Worm (Caenorhabditis elegans) whole organism, young adult: ENCODE data around the gene act-3.
A peak's percentile ranks its signal among the peaks of the same experiment; 100 is the strongest.

ENCODE experiments used
- B0261.1 ChIP-seq: sonication (generic microtip); optimal IDR thresholded peaks from 2 replicates; lab custom pipeline; 2016; ENCODE audit warnings: mild to moderate bottlenecking, missing genetic modification characterization, moderate library complexity, missing compliant biosample characterization
- D2030.7 ChIP-seq: fragments of 200-800 bp; sonication (Bioruptor generic); IDR thresholded peaks from 2 replicates; pipeline ENCODE4 v1.3.6; 2022; ENCODE audit warnings: missing genetic modification reagents, missing genetic modification characterization, missing compliant biosample characterization
- F22D6.2 ChIP-seq: sonication (generic microtip); optimal IDR thresholded peaks from 2 replicates; lab custom pipeline; 2016; ENCODE audit warnings: mild to moderate bottlenecking, missing genetic modification characterization, missing compliant biosample characterization
- F33H1.4 ChIP-seq: fragments of 200-800 bp; sonication (Bioruptor generic); IDR thresholded peaks from 2 replicates; pipeline ENCODE4 v1.3.6; 2022; ENCODE audit warnings: missing genetic modification reagents, missing genetic modification characterization, missing compliant biosample characterization
- F37B4.10 ChIP-seq: fragments of 200-800 bp; sonication (Bioruptor generic); IDR thresholded peaks from 2 replicates; pipeline ENCODE4 v1.3.6; 2022; ENCODE audit warnings: missing genetic modification characterization, missing compliant biosample characterization
- F39B2.1 ChIP-seq: fragments of 200-800 bp; sonication (Bioruptor generic); IDR thresholded peaks from 2 replicates; pipeline ENCODE4 v1.3.6; 2022; ENCODE audit warnings: missing genetic modification reagents, missing genetic modification characterization, missing compliant biosample characterization
- K12H6.12 ChIP-seq: fragments of 200-800 bp; sonication (Bioruptor generic); optimal IDR thresholded peaks from 2 replicates; lab custom pipeline; 2018; ENCODE audit warnings: mild to moderate bottlenecking, missing genetic modification characterization, missing compliant biosample characterization
- T26A5.8 ChIP-seq: sonication (generic microtip); optimal IDR thresholded peaks from 2 replicates; lab custom pipeline; 2016; ENCODE audit warnings: missing genetic modification characterization, missing compliant biosample characterization
- Y56A3A.18 ChIP-seq: fragments of 200-800 bp; sonication (Bioruptor generic); IDR thresholded peaks from 2 replicates; pipeline ENCODE4 v1.3.6; 2022; ENCODE audit warnings: missing genetic modification reagents, missing genetic modification characterization, missing compliant biosample characterization
- Y95B8A.8 ChIP-seq: fragments of 200-800 bp; sonication (Bioruptor generic); IDR thresholded peaks from 2 replicates; pipeline ENCODE4 v1.3.6; 2022; ENCODE audit warnings: missing genetic modification reagents, missing genetic modification characterization, missing compliant biosample characterization
- aptf-3 ChIP-seq: fragments of 200-800 bp; sonication (Bioruptor generic); IDR thresholded peaks from 2 replicates; pipeline ENCODE4 v1.3.6; 2022; ENCODE audit warnings: missing genetic modification characterization, missing compliant biosample characterization
- atf-7 ChIP-seq: sonication (generic microtip); optimal IDR thresholded peaks from 2 replicates; lab custom pipeline; 2017; ENCODE audit warnings: mild to moderate bottlenecking, missing genetic modification characterization, missing compliant biosample characterization
- attf-3 ChIP-seq: fragments of 200-800 bp; sonication (Bioruptor generic); conservative IDR thresholded peaks from 2 replicates; pipeline ENCODE4 v1.3.6; 2022; ENCODE audit warnings: missing genetic modification reagents, missing genetic modification characterization, missing compliant biosample characterization
- ceh-27 ChIP-seq: fragments of 200-800 bp; sonication (Bioruptor generic); optimal IDR thresholded peaks from 2 replicates; lab custom pipeline; 2018; ENCODE audit warnings: mild to moderate bottlenecking, missing genetic modification characterization, moderate library complexity, missing compliant biosample characterization
- die-1 ChIP-seq: sonication (generic microtip); optimal IDR thresholded peaks from 2 replicates; lab custom pipeline; 2016; ENCODE audit warnings: missing genotype, mild to moderate bottlenecking, missing genetic modification characterization, missing compliant biosample characterization
- dpff-1 ChIP-seq: sonication (generic microtip); optimal IDR thresholded peaks from 2 replicates; lab custom pipeline; 2017; ENCODE audit warnings: mild to moderate bottlenecking, missing genetic modification characterization, missing compliant biosample characterization
- egl-18 ChIP-seq: fragments of 200-800 bp; sonication (Bioruptor generic); IDR thresholded peaks from 2 replicates; pipeline ENCODE4 v1.3.6; 2022; ENCODE audit warnings: missing genetic modification reagents, missing genetic modification characterization, missing compliant biosample characterization
- egrh-3 ChIP-seq: fragments of 200-800 bp; sonication (Bioruptor generic); IDR thresholded peaks from 2 replicates; pipeline ENCODE4 v1.3.6; 2022; ENCODE audit warnings: missing genetic modification reagents, missing genetic modification characterization, missing compliant biosample characterization
- ets-4 ChIP-seq: fragments of 200-800 bp; sonication (Bioruptor generic); optimal IDR thresholded peaks from 2 replicates; lab custom pipeline; 2018; ENCODE audit warnings: mild to moderate bottlenecking, missing genetic modification characterization, missing compliant biosample characterization
- fkh-3 ChIP-seq: sonication (generic microtip); optimal IDR thresholded peaks from 2 replicates; lab custom pipeline; 2016; ENCODE audit warnings: mild to moderate bottlenecking, missing genetic modification characterization, missing compliant biosample characterization
- him-1 ChIP-seq: sonication (generic microtip); optimal IDR thresholded peaks from 2 replicates; lab custom pipeline; 2016; ENCODE audit warnings: missing genotype, missing genetic modification reagents, missing genetic modification characterization, missing compliant biosample characterization
- hlh-12 ChIP-seq: sonication (generic microtip); optimal IDR thresholded peaks from 2 replicates; lab custom pipeline; 2016; ENCODE audit warnings: missing genetic modification characterization, missing compliant biosample characterization
- hrde-1 ChIP-seq: sonication (generic microtip); optimal IDR thresholded peaks from 2 replicates; lab custom pipeline; 2016; ENCODE audit warnings: missing genetic modification characterization, mild to moderate bottlenecking, missing compliant biosample characterization, moderate library complexity, missing genotype, missing genetic modification reagents, borderline replicate concordance
- lag-1 ChIP-seq: fragments of 200-800 bp; sonication (Bioruptor generic); IDR thresholded peaks from 2 replicates; pipeline ENCODE4 v1.3.6; 2022; ENCODE audit warnings: missing genetic modification reagents, missing genetic modification characterization, missing compliant biosample characterization
- let-526 ChIP-seq: fragments of 200-800 bp; sonication (Bioruptor generic); IDR thresholded peaks from 2 replicates; pipeline ENCODE4 v1.3.6; 2022; ENCODE audit warnings: missing genetic modification reagents, missing genetic modification characterization, missing compliant biosample characterization
- let-607 ChIP-seq, 2 experiments: fragments of 200-800 bp in 1 of 2; sonication (Bioruptor generic) in 1 of 2; sonication (generic microtip) in 1 of 2; optimal IDR thresholded peaks; 2 replicates each; lab custom pipeline; 2016 to 2018; ENCODE audit warnings: mild to moderate bottlenecking in 2 of 2, missing compliant biosample characterization in 2 of 2, missing genetic modification characterization in 2 of 2, moderate library complexity in 2 of 2, missing genotype in 1 of 2
- lin-26 ChIP-seq: fragments of 200-800 bp; sonication (Bioruptor generic); IDR thresholded peaks from 2 replicates; pipeline ENCODE4 v1.3.6; 2022; ENCODE audit warnings: missing genetic modification reagents, missing genetic modification characterization, missing compliant biosample characterization
- lin-35 ChIP-seq, 3 experiments: fragments of 150-350 bp in 2 of 3; sonication (generic microtip) in 1 of 3; optimal IDR thresholded peaks; 2 replicates each; lab custom pipeline; 2014 to 2018; ENCODE audit warnings: missing biosample characterization in 3 of 3, missing genetic modification characterization in 3 of 3, missing genetic modification reagents in 3 of 3
- lsl-1 ChIP-seq: fragments of 200-800 bp; sonication (Bioruptor generic); optimal IDR thresholded peaks from 2 replicates; lab custom pipeline; 2018; ENCODE audit warnings: mild to moderate bottlenecking, missing genetic modification characterization, moderate library complexity, missing compliant biosample characterization
- madf-6 ChIP-seq: fragments of 200-800 bp; sonication (Bioruptor generic); IDR thresholded peaks from 2 replicates; pipeline ENCODE4 v1.3.6; 2022; ENCODE audit warnings: missing genetic modification reagents, missing genetic modification characterization, missing compliant biosample characterization
- nfya-2 ChIP-seq: fragments of 200-800 bp; sonication (Bioruptor generic); IDR thresholded peaks from 2 replicates; pipeline ENCODE4 v1.3.6; 2022; ENCODE audit warnings: missing genetic modification reagents, missing genetic modification characterization, missing compliant biosample characterization
- nfyb-1 ChIP-seq: fragments of 200-800 bp; sonication (Bioruptor generic); IDR thresholded peaks from 2 replicates; pipeline ENCODE4 v1.3.6; 2022; ENCODE audit warnings: missing genetic modification reagents, missing genetic modification characterization, missing compliant biosample characterization
- nhr-179 ChIP-seq: sonication (generic microtip); optimal IDR thresholded peaks from 2 replicates; lab custom pipeline; 2016; ENCODE audit warnings: mild to moderate bottlenecking, missing genetic modification characterization, missing compliant biosample characterization
- nhr-80 ChIP-seq: sonication (generic microtip); optimal IDR thresholded peaks from 2 replicates; lab custom pipeline; 2016; ENCODE audit warnings: missing genetic modification characterization, missing compliant biosample characterization
- pbrm-1 ChIP-seq: fragments of 200-800 bp; sonication (Bioruptor generic); IDR thresholded peaks from 2 replicates; pipeline ENCODE4 v1.3.6; 2022; ENCODE audit warnings: missing genetic modification reagents, missing genetic modification characterization, missing compliant biosample characterization
- pha-4 ChIP-seq: fragments of 150-350 bp; sonication (generic microtip); optimal IDR thresholded peaks from 2 replicates; lab custom pipeline; 2014; ENCODE audit warnings: missing biosample characterization, missing genetic modification reagents, missing genetic modification characterization
- repo-1 ChIP-seq: sonication (generic microtip); optimal IDR thresholded peaks from 2 replicates; lab custom pipeline; 2017; ENCODE audit warnings: mild to moderate bottlenecking, missing genetic modification characterization, missing compliant biosample characterization
- sdz-38 ChIP-seq: sonication (generic microtip); optimal IDR thresholded peaks from 2 replicates; lab custom pipeline; 2016; ENCODE audit warnings: missing genotype, missing genetic modification characterization, missing compliant biosample characterization
- sea-2 ChIP-seq: fragments of 200-800 bp; sonication (Bioruptor generic); IDR thresholded peaks from 2 replicates; pipeline ENCODE4 v1.3.6; 2022; ENCODE audit warnings: missing genetic modification characterization, missing compliant biosample characterization
- snpc-1.1 ChIP-seq: sonication (generic microtip); optimal IDR thresholded peaks from 2 replicates; lab custom pipeline; 2017; ENCODE audit warnings: missing genetic modification characterization, mild to moderate bottlenecking, missing compliant biosample characterization, antibody characterized with exemption, moderate library complexity, missing genotype, missing genetic modification reagents; ENCODE audit not compliant: insufficient read depth
- snpc-1.3 ChIP-seq: sonication (generic microtip); optimal IDR thresholded peaks from 2 replicates; lab custom pipeline; 2017; ENCODE audit warnings: missing genetic modification characterization, mild to moderate bottlenecking, missing compliant biosample characterization, antibody characterized with exemption, moderate library complexity, missing genotype, missing genetic modification reagents; ENCODE audit not compliant: insufficient read depth
- somi-1 ChIP-seq: fragments of 200-800 bp; sonication (Bioruptor generic); optimal IDR thresholded peaks from 2 replicates; lab custom pipeline; 2018; ENCODE audit warnings: mild to moderate bottlenecking, missing genetic modification characterization, missing compliant biosample characterization
- unc-62 ChIP-seq: fragments of 150-350 bp; optimal IDR thresholded peaks from 2 replicates; lab custom pipeline; 2014; ENCODE audit warnings: missing biosample characterization, missing genetic modification reagents, missing genetic modification characterization
- xnd-1 ChIP-seq: sonication (generic microtip); optimal IDR thresholded peaks from 2 replicates; lab custom pipeline; 2016; ENCODE audit warnings: missing genotype, missing genetic modification reagents, missing genetic modification characterization, missing compliant biosample characterization
- zim-3 ChIP-seq: sonication (generic microtip); optimal IDR thresholded peaks from 2 replicates; lab custom pipeline; 2017; ENCODE audit warnings: mild to moderate bottlenecking, missing genetic modification characterization, moderate library complexity, missing compliant biosample characterization
- ztf-18 ChIP-seq: sonication (generic microtip); optimal IDR thresholded peaks from 2 replicates; lab custom pipeline; 2016; ENCODE audit warnings: missing genotype, mild to moderate bottlenecking, missing genetic modification characterization, missing compliant biosample characterization
- ztf-22 ChIP-seq: fragments of 200-800 bp; sonication (Bioruptor generic); optimal IDR thresholded peaks from 2 replicates; lab custom pipeline; 2018; ENCODE audit warnings: mild to moderate bottlenecking, missing genetic modification characterization, moderate library complexity, missing compliant biosample characterization
- ztf-25 ChIP-seq: fragments of 200-800 bp; sonication (Bioruptor generic); IDR thresholded peaks from 2 replicates; pipeline ENCODE4 v1.3.6; 2022; ENCODE audit warnings: missing genetic modification reagents, missing genetic modification characterization, missing compliant biosample characterization
- ztf-26 ChIP-seq: sonication (generic microtip); optimal IDR thresholded peaks from 2 replicates; lab custom pipeline; 2017; ENCODE audit warnings: missing genetic modification characterization, missing compliant biosample characterization
- ztf-28 ChIP-seq: fragments of 200-800 bp; sonication (Bioruptor generic); IDR thresholded peaks from 2 replicates; pipeline ENCODE4 v1.3.6; 2022; ENCODE audit warnings: missing genetic modification reagents, missing genetic modification characterization, missing compliant biosample characterization

Gene act-3

DNA sequence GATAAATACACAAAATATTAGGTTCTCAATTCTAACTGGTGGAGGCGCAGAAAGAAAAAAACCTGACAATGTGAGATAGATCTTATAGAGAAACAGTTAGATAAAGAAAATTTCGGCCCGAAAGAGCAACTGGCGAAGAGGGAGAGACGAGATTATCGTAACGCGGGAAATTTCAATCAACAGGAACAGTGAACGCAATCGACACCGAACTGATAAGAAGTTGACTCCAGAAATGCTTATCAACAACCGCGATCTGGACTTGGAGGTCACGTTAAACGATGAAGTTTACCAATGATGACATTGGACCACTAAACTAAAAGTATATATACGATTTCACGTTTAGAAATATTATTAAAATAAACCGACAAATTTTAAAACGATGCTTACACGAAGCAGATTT lies 2.1 kb upstream of the act-3 start (continued):
- TF ChIP-seq somi-1 (peak; percentile 12), egrh-3 (no peak), lin-26 (GFP tag; lab: Robert Waterston, UW) (peak; percentile 73; the same call in 1 of the 2 replicates), madf-6 (peak; percentile 86), fkh-3 (no peak), hrde-1 (peak; percentile 85), lag-1 (GFP tag; lab: Robert Waterston, UW) (no peak), nfyb-1 (GFP tag; lab: Robert Waterston, UW) (peak; percentile 84), Y56A3A.18 (peak; percentile 88), sea-2 (GFP tag; lab: Robert Waterston, UW) (no peak), atf-7 (peak; percentile 70), lsl-1 (GFP tag; lab: Kevin White, UChicago) (peak; percentile 48), repo-1 (tag; lab: Kevin White, UChicago) (peak; percentile 64), ztf-18 (no peak), ztf-22 (GFP tag; lab: Kevin White, UChicago) (no peak), zim-3 (tag; lab: Kevin White, UChicago) (peak; percentile 47), nhr-80 (tag; lab: Kevin White, UChicago) (peak; percentile 20), unc-62 (GFP tag; lab: Kevin White, UChicago) (no peak), egl-18 (GFP tag; lab: Robert Waterston, UW) (0 out of 2 replicates have a peak, but pooled peaks have one; percentile 2), nhr-179 (tag; lab: Kevin White, UChicago) (peak; percentile 2), F33H1.4 (GFP tag; lab: Robert Waterston, UW) (peak; percentile 24), F39B2.1 (peak; percentile 87), die-1 (tag; lab: Kevin White, UChicago) (peak; percentile 67), him-1 (peak; percentile 67), aptf-3 (GFP tag; lab: Robert Waterston, UW) (peak; percentile 90), let-526 (GFP tag; lab: Robert Waterston, UW) (0 out of 2 replicates have a peak, but pooled peaks have one; percentile 7), pbrm-1 (GFP tag; lab: Robert Waterston, UW) (peak; percentile 79), hlh-12 (tag; lab: Kevin White, UChicago) (no peak), sdz-38 (tag; lab: Kevin White, UChicago) (no peak), ztf-28 (GFP tag; lab: Robert Waterston, UW) (no peak), F37B4.10 (GFP tag; lab: Robert Waterston, UW) (no peak), ceh-27 (GFP tag; lab: Kevin White, UChicago) (peak; percentile 68), lin-35 (GFP tag; optimal IDR thresholded peaks at IDR 0.05; lab: Kevin White, UChicago) (peak in 1 of 3 experiments; percentile 81), T26A5.8 (peak; percentile 73), snpc-1.1 (no peak), ztf-25 (GFP tag; lab: Robert Waterston, UW) (no peak)

DNA sequence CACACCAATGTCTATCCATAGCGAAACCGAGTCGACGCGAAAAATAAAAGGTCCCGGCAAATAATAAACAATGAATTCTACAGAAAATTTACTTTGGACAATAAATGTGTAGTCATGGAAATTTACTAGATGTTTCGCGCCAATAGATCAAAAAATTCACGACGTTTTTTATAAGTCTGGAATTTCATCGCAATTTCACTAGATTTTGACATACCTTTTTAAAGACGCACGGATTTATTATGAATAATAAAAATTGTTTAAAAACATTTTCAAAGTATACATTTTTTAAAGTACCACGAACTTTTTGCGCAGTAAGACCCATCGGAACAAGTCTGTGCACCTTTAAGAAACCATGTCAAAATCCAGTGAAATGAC lies 1.7 kb upstream of the act-3 start:
- peak; percentile 11 for TF ChIP-seq ztf-26 (tag; lab: Kevin White, UChicago)
- TF ChIP-seq xnd-1 (tag; lab: Kevin White, UChicago) = peak; percentile 76
- TF ChIP-seq ztf-18 = no peak
- peak in 1 of 3 experiments; percentile 16 for TF ChIP-seq lin-35 (GFP tag; optimal IDR thresholded peaks at IDR 0.05; lab: Kevin White, UChicago)
- TF ChIP-seq ets-4 = no peak
- peak; percentile 6 for TF ChIP-seq snpc-1.3 (tag; lab: Kevin White, UChicago)
- no peak for TF ChIP-seq pha-4
- TF ChIP-seq let-607 (tag; optimal IDR thresholded peaks at IDR 0.05; lab: Kevin White, UChicago) = no peak
- TF ChIP-seq Y95B8A.8 (GFP tag; lab: Robert Waterston, UW) = no peak
- no peak for TF ChIP-seq D2030.7 (GFP tag; lab: Robert Waterston, UW)
- no peak for TF ChIP-seq B0261.1 (tag; lab: Kevin White, UChicago)
- peak; percentile 87 for TF ChIP-seq madf-6
- TF ChIP-seq K12H6.12 (tag; lab: Kevin White, UChicago) = no peak
- TF ChIP-seq attf-3 = no peak
- peak; percentile 78 for TF ChIP-seq dpff-1
- no peak for TF ChIP-seq Y56A3A.18
- no peak for TF ChIP-seq F22D6.2 (tag; lab: Kevin White, UChicago)
- TF ChIP-seq nfya-2 (GFP tag; lab: Robert Waterston, UW) = no peak
